Fruit fly (Drosophila melanogaster): ENCODE results near the gene ND-39.

ND-39 gene

dm6 chr3L:20536919-20537318, 45.0 kb downstream of the ND-39 start:
- TF ChIP-seq salr (GFP tag; optimal IDR thresholded peaks at IDR 0.05) (no peak), Eip78C (GFP tag) (peak; percentile 31)

- TF ChIP-seq CG32006 (GFP tag; optimal IDR thresholded peaks at IDR 0.05) (peak; percentile 23), ss (GFP tag; optimal IDR thresholded peaks at IDR 0.05) (no peak), Eip93F (GFP tag; optimal IDR thresholded peaks at IDR 0.05) (no peak), CG3032 (tag; optimal IDR thresholded peaks at IDR 0.05) (no peak), esn (GFP tag; optimal IDR thresholded peaks at IDR 0.05) (no peak), pdm3 (GFP tag; optimal IDR thresholded peaks at IDR 0.05) (peak; percentile 2), CG8119 (GFP tag; IDR thresholded peaks at IDR 0.05) (no peak), CG11762 (GFP tag; optimal IDR thresholded peaks at IDR 0.05; ENCODE audit: insufficient read depth) (no peak), CG6163 (GFP tag; IDR thresholded peaks at IDR 0.05) (no peak), Eip78C (GFP tag) (peak; percentile 75), vri (GFP tag; optimal IDR thresholded peaks at IDR 0.05) (no peak), CG6276 (GFP tag; optimal IDR thresholded peaks at IDR 0.05) (peak; percentile 0), CG15336 (GFP tag; IDR thresholded peaks at IDR 0.05) (no peak), Smox (GFP tag; optimal IDR thresholded peaks at IDR 0.05) (no peak), topi (GFP tag; optimal IDR thresholded peaks at IDR 0.05) (no peak), dac (GFP tag; optimal IDR thresholded peaks at IDR 0.05) (no peak), CG31627 (GFP tag; optimal IDR thresholded peaks at IDR 0.05) (no peak), fkh (GFP tag; optimal IDR thresholded peaks at IDR 0.05) (peak; percentile 74), CG8632 (GFP tag; optimal IDR thresholded peaks at IDR 0.05) (no peak), OdsH (GFP tag; optimal IDR thresholded peaks at IDR 0.05) (no peak), CG6792 (GFP tag; optimal IDR thresholded peaks at IDR 0.05) (no peak), lz (GFP tag; optimal IDR thresholded peaks at IDR 0.05) (no peak), Ets96B (tag; optimal IDR thresholded peaks at IDR 0.05) (no peak), CG34406 (GFP tag; optimal IDR thresholded peaks at IDR 0.05) (no peak), eg (GFP tag; IDR thresholded peaks at IDR 0.05) (no peak), Sox102F (GFP tag; optimal IDR thresholded peaks at IDR 0.05) (no peak), achi (GFP tag; optimal IDR thresholded peaks at IDR 0.05) (no peak), CG3919 (GFP tag; optimal IDR thresholded peaks at IDR 0.05) (no peak), Ets21C (GFP tag; optimal IDR thresholded peaks at IDR 0.05) (no peak), CG6854 (GFP tag; optimal IDR thresholded peaks at IDR 0.05) (no peak)
These were observed 45.9 kb downstream of the ND-39 start for dm6 chr3L:20537655-20538300.

dm6 chr3L:20538458-20538857, 46.6 kb downstream of the ND-39 start:
- TF ChIP-seq CG31627 (GFP tag; optimal IDR thresholded peaks at IDR 0.05) (no peak), ss (GFP tag; optimal IDR thresholded peaks at IDR 0.05) (no peak), CG32006 (GFP tag; optimal IDR thresholded peaks at IDR 0.05) (no peak), CG8632 (GFP tag; optimal IDR thresholded peaks at IDR 0.05) (no peak), Eip78C (GFP tag) (no peak), dac (GFP tag; optimal IDR thresholded peaks at IDR 0.05) (no peak), Eip75B (GFP tag; optimal IDR thresholded peaks at IDR 0.05) (no peak), CG7368 (GFP tag; optimal IDR thresholded peaks at IDR 0.05) (no peak), Hr4 (GFP tag; optimal IDR thresholded peaks at IDR 0.05) (no peak), Lpt (GFP tag; optimal IDR thresholded peaks at IDR 0.05) (no peak), Ets96B (tag; optimal IDR thresholded peaks at IDR 0.05) (no peak), Sox14 (GFP tag; optimal IDR thresholded peaks at IDR 0.05) (no peak), CG10669 (GFP tag; optimal IDR thresholded peaks at IDR 0.05) (no peak), CG6276 (GFP tag; optimal IDR thresholded peaks at IDR 0.05) (peak; percentile 15), vri (GFP tag; optimal IDR thresholded peaks at IDR 0.05) (peak; percentile 29), CG8119 (GFP tag; IDR thresholded peaks at IDR 0.05) (no peak), salr (GFP tag; optimal IDR thresholded peaks at IDR 0.05) (no peak), fkh (GFP tag; optimal IDR thresholded peaks at IDR 0.05) (no peak), lz (GFP tag; optimal IDR thresholded peaks at IDR 0.05) (no peak), CG15336 (GFP tag; IDR thresholded peaks at IDR 0.05) (0 out of 2 replicates have a peak, but pooled peaks have one; percentile 28), CG34406 (GFP tag; optimal IDR thresholded peaks at IDR 0.05) (no peak)
